Worm (Caenorhabditis elegans) whole organism, late embryonic: Measurements from ENCODE around the gene col-34.

Experiments used
- K09A11.1 ChIP-seq: sonication (generic microtip); optimal IDR thresholded peaks from 2 replicates; lab custom pipeline; 2017; ENCODE audit warnings: antibody characterized with exemption, mild to moderate bottlenecking, missing genetic modification characterization, missing compliant biosample characterization; ENCODE audit not compliant: insufficient read depth
- fkh-10 ChIP-seq: fragments of 150-350 bp; optimal IDR thresholded peaks from 2 replicates; lab custom pipeline; 2014; ENCODE audit warnings: missing biosample characterization, missing genetic modification reagents, missing genetic modification characterization
- hlh-8 ChIP-seq: sonication (generic microtip); optimal IDR thresholded peaks from 2 replicates; lab custom pipeline; 2016; ENCODE audit warnings: missing genotype, missing genetic modification characterization, missing compliant biosample characterization
- nhr-11 ChIP-seq: fragments of 150-350 bp; optimal IDR thresholded peaks from 2 replicates; lab custom pipeline; 2014; ENCODE audit warnings: missing biosample characterization, missing genetic modification characterization
- sox-4 ChIP-seq: sonication (generic microtip); optimal IDR thresholded peaks from 2 replicates; lab custom pipeline; 2017; ENCODE audit warnings: mild to moderate bottlenecking, missing genetic modification characterization, inconsistent platforms, missing compliant biosample characterization

DNA sequence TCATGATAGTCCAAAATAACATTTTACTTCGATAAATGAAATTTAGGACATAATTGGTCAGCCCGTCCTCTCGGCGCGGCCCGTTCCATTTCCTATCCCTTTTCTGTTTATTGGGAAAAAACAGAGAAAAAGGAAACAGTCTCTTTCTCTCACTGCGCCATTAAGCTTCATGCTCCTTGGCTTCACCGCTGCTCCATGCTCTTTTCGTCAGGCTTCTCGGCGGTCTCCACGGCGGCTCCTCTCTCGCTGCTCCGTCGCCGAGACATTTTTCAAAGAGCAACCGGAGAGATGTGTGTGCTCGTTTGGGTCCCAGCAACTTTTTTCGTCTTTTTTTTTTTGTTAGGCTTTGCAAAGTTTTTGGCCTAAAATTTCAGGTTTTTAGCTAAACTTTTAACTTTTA lies 33.5 kb downstream of the col-34 start:
- no peak for TF ChIP-seq K09A11.1
- TF ChIP-seq nhr-11 (tag; lab: Kevin White, UChicago) = no peak
- TF ChIP-seq fkh-10 (GFP tag; lab: Kevin White, UChicago) = no peak
- no peak for TF ChIP-seq sox-4 (tag; lab: Kevin White, UChicago)
- no peak for TF ChIP-seq hlh-8 (tag; lab: Kevin White, UChicago)
